Comparison of ENCODE assay signal across 2 worm cellular contexts in genomic region chrIII:13118460-13118859, ce11.
TF ChIP-seq lines count a peak whose summit lies in the region.

No protein-coding gene starts in this region.

TF ChIP-seq in whole organism, L4 larva, 104 proteins besides CTCF, POLR2A, EP300 and RAD21:
- TF ChIP-seq aha-1 (tag; lab: Kevin White, UChicago) (peak; percentile 93), nhr-6 (tag; optimal IDR thresholded peaks at IDR 0.05; lab: Kevin White, UChicago) (no peak)
TF ChIP-seq in whole organism, L4 larva: peak in this region for 1.

TF ChIP-seq in whole organism, mixed stage, embryonic, 35 proteins besides CTCF, POLR2A, EP300 and RAD21:
- TF ChIP-seq zip-8 (tag; optimal IDR thresholded peaks at IDR 0.05; lab: Kevin White, UChicago), result peak; percentile 23
- no peak for TF ChIP-seq flh-1 (GFP tag; optimal IDR thresholded peaks at IDR 0.05; lab: Kevin White, UChicago)
